Fruit fly (Drosophila melanogaster) whole organism, prepupa: ENCODE measurements around the gene dpr14.

Experiments used
- CG10631 ChIP-seq: fragments of 200-800 bp; sonication (Bioruptor generic); optimal IDR thresholded peaks from 2 replicates; lab custom pipeline; 2016; ENCODE audit warnings: missing biosample characterization, missing genetic modification characterization
- CG10669 ChIP-seq: fragments of 200-800 bp; sonication (Bioruptor generic); optimal IDR thresholded peaks from 3 replicates; lab custom pipeline; 2018; ENCODE audit warnings: missing biosample characterization, mild to moderate bottlenecking, missing genetic modification characterization, moderate library complexity
- CG11294 ChIP-seq: fragments of 200-800 bp; sonication (Bioruptor generic); IDR thresholded peaks from 2 replicates; pipeline ENCODE4 v1.3.6; 2022; ENCODE audit warnings: missing biosample characterization, missing genetic modification characterization
- CG11762 ChIP-seq: fragments of 200-800 bp; sonication (Bioruptor generic); optimal IDR thresholded peaks from 3 replicates; lab custom pipeline; 2016; ENCODE audit warnings: missing biosample characterization, missing genetic modification characterization; ENCODE audit not compliant: insufficient read depth
- CG11902 ChIP-seq: fragments of 200-800 bp; sonication (Bioruptor generic); optimal IDR thresholded peaks from 3 replicates; lab custom pipeline; 2016; ENCODE audit warnings: missing biosample characterization, missing genetic modification characterization
- CG15336 ChIP-seq: fragments of 200-800 bp; sonication (Bioruptor generic); IDR thresholded peaks from 2 replicates; pipeline ENCODE4 v1.3.6; 2022; ENCODE audit warnings: missing biosample characterization, missing genetic modification characterization
- CG1621 ChIP-seq: fragments of 200-800 bp; sonication (Bioruptor generic); optimal IDR thresholded peaks from 3 replicates; lab custom pipeline; 2018; ENCODE audit warnings: missing biosample characterization, mild to moderate bottlenecking, missing genetic modification characterization
- CG3032 ChIP-seq: fragments of 200-800 bp; optimal IDR thresholded peaks from 2 replicates; lab custom pipeline; 2019; ENCODE audit warnings: missing biosample characterization, mild to moderate bottlenecking, missing genetic modification characterization, moderate library complexity
- CG31627 ChIP-seq: fragments of 200-800 bp; sonication (Bioruptor generic); optimal IDR thresholded peaks from 3 replicates; lab custom pipeline; 2016; ENCODE audit warnings: missing biosample characterization, missing genetic modification characterization
- CG32006 ChIP-seq: fragments of 200-800 bp; sonication (Bioruptor generic); optimal IDR thresholded peaks from 3 replicates; lab custom pipeline; 2017; ENCODE audit warnings: missing biosample characterization, mild to moderate bottlenecking, missing genetic modification characterization
- CG34406 ChIP-seq: fragments of 200-800 bp; sonication (Bioruptor generic); optimal IDR thresholded peaks from 3 replicates; lab custom pipeline; 2016; ENCODE audit warnings: missing biosample characterization, missing genetic modification characterization
- CG3919 ChIP-seq: fragments of 200-800 bp; sonication (Bioruptor generic); optimal IDR thresholded peaks from 3 replicates; lab custom pipeline; 2016; ENCODE audit warnings: missing biosample characterization, missing genetic modification characterization
- CG6163 ChIP-seq: fragments of 200-800 bp; sonication (Bioruptor generic); IDR thresholded peaks from 3 replicates; pipeline ENCODE4 v1.3.6; 2022; ENCODE audit warnings: missing biosample characterization, missing genetic modification characterization
- CG6276 ChIP-seq: fragments of 200-800 bp; sonication (Bioruptor generic); optimal IDR thresholded peaks from 2 replicates; lab custom pipeline; 2017; ENCODE audit warnings: missing biosample characterization, mild to moderate bottlenecking, missing genetic modification characterization
- CG6792 ChIP-seq: fragments of 200-800 bp; sonication (Bioruptor generic); optimal IDR thresholded peaks from 3 replicates; lab custom pipeline; 2016; ENCODE audit warnings: missing biosample characterization, missing genetic modification characterization
- CG6854 ChIP-seq: fragments of 200-800 bp; sonication (Bioruptor generic); optimal IDR thresholded peaks from 2 replicates; lab custom pipeline; 2017; ENCODE audit warnings: missing biosample characterization, mild to moderate bottlenecking, missing genetic modification characterization
- CG7368 ChIP-seq: fragments of 200-800 bp; sonication (Bioruptor generic); optimal IDR thresholded peaks from 3 replicates; lab custom pipeline; 2016; ENCODE audit warnings: missing biosample characterization, missing genetic modification characterization
- CG8119 ChIP-seq: fragments of 200-800 bp; sonication (Bioruptor generic); IDR thresholded peaks from 3 replicates; pipeline ENCODE4 v1.3.6; 2022; ENCODE audit warnings: missing biosample characterization, missing genetic modification characterization
- CG8319 ChIP-seq: fragments of 200-800 bp; sonication (Bioruptor generic); optimal IDR thresholded peaks from 3 replicates; lab custom pipeline; 2016; ENCODE audit warnings: missing biosample characterization, missing genetic modification characterization
- CG8632 ChIP-seq: fragments of 200-800 bp; sonication (Bioruptor generic); optimal IDR thresholded peaks from 3 replicates; lab custom pipeline; 2016; ENCODE audit warnings: missing biosample characterization, missing genetic modification characterization
- CG9139 ChIP-seq: fragments of 200-800 bp; sonication (Bioruptor generic); optimal IDR thresholded peaks from 3 replicates; lab custom pipeline; 2017; ENCODE audit warnings: missing biosample characterization, mild to moderate bottlenecking, missing genetic modification characterization
- Eip75B ChIP-seq: fragments of 200-800 bp; sonication (Bioruptor generic); optimal IDR thresholded peaks from 3 replicates; lab custom pipeline; 2016; ENCODE audit warnings: missing biosample characterization, missing genetic modification characterization
- Eip78C ChIP-seq: fragments of 200-800 bp; sonication (Bioruptor generic); peaks from one replicate; lab custom pipeline; 2016; ENCODE audit warnings: missing biosample characterization, missing genetic modification characterization
- Eip93F ChIP-seq: fragments of 200-800 bp; sonication (Bioruptor generic); optimal IDR thresholded peaks from 2 replicates; lab custom pipeline; 2016; ENCODE audit warnings: missing biosample characterization, mild to moderate bottlenecking, missing genetic modification characterization
- Ets21C ChIP-seq: fragments of 200-800 bp; sonication (Bioruptor generic); optimal IDR thresholded peaks from 3 replicates; lab custom pipeline; 2016; ENCODE audit warnings: missing biosample characterization, missing genetic modification characterization
- Ets96B ChIP-seq: fragments of 200-800 bp; optimal IDR thresholded peaks from 2 replicates; lab custom pipeline; 2019; ENCODE audit warnings: missing biosample characterization, mild to moderate bottlenecking, missing genetic modification characterization, moderate library complexity
- Gug ChIP-seq: fragments of 200-800 bp; sonication (Bioruptor generic); IDR thresholded peaks from 2 replicates; pipeline ENCODE4 v1.3.6; 2022; ENCODE audit warnings: missing biosample characterization, missing genetic modification characterization
- Hr38 ChIP-seq: sonication (Bioruptor generic); optimal IDR thresholded peaks from 2 replicates; lab custom pipeline; 2016; ENCODE audit warnings: missing biosample characterization, missing genetic modification characterization
- Hr39 ChIP-seq: fragments of 200-800 bp; sonication (Bioruptor generic); optimal IDR thresholded peaks from 2 replicates; lab custom pipeline; 2016; ENCODE audit warnings: missing biosample characterization, missing genetic modification characterization
- Lpt ChIP-seq: fragments of 200-800 bp; sonication (Bioruptor generic); optimal IDR thresholded peaks from 3 replicates; lab custom pipeline; 2016; ENCODE audit warnings: missing biosample characterization, missing genetic modification characterization
- Met ChIP-seq: fragments of 200-800 bp; sonication (Bioruptor generic); optimal IDR thresholded peaks from 3 replicates; lab custom pipeline; 2016; ENCODE audit warnings: missing biosample characterization, missing genetic modification characterization
- OdsH ChIP-seq: fragments of 200-800 bp; sonication (Bioruptor generic); optimal IDR thresholded peaks from 3 replicates; lab custom pipeline; 2016; ENCODE audit warnings: missing biosample characterization, missing genetic modification characterization
- Sox102F ChIP-seq: fragments of 200-800 bp; sonication (Bioruptor generic); optimal IDR thresholded peaks from 2 replicates; lab custom pipeline; 2016; ENCODE audit warnings: missing biosample characterization, mild to moderate bottlenecking, missing genetic modification characterization
- Sox14 ChIP-seq: fragments of 200-800 bp; sonication (Bioruptor generic); optimal IDR thresholded peaks from 3 replicates; lab custom pipeline; 2016; ENCODE audit warnings: missing biosample characterization, missing genetic modification characterization
- Sox15 ChIP-seq: fragments of 200-800 bp; sonication (Bioruptor generic); optimal IDR thresholded peaks from 3 replicates; lab custom pipeline; 2016; ENCODE audit warnings: missing biosample characterization, missing genetic modification characterization
- achi ChIP-seq: fragments of 200-800 bp; sonication (Bioruptor generic); optimal IDR thresholded peaks from 3 replicates; lab custom pipeline; 2016; ENCODE audit warnings: missing biosample characterization, missing genetic modification characterization
- acj6 ChIP-seq: fragments of 200-800 bp; sonication (Bioruptor generic); optimal IDR thresholded peaks from 3 replicates; lab custom pipeline; 2016; ENCODE audit warnings: missing biosample characterization, missing genetic modification characterization
- cyc ChIP-seq: fragments of 200-800 bp; sonication (Bioruptor generic); optimal IDR thresholded peaks from 3 replicates; lab custom pipeline; 2016; ENCODE audit warnings: missing biosample characterization, missing genetic modification characterization
- dac ChIP-seq: fragments of 200-800 bp; sonication (Bioruptor generic); optimal IDR thresholded peaks from 2 replicates; lab custom pipeline; 2017; ENCODE audit warnings: missing biosample characterization, mild to moderate bottlenecking, missing genetic modification characterization
- dsx ChIP-seq: fragments of 200-800 bp; optimal IDR thresholded peaks from 3 replicates; lab custom pipeline; 2019; ENCODE audit warnings: missing biosample characterization, mild to moderate bottlenecking, missing genetic modification characterization, moderate library complexity; ENCODE audit not compliant: poor library complexity, severe bottlenecking
- eg ChIP-seq: fragments of 200-800 bp; sonication (Bioruptor generic); IDR thresholded peaks from 3 replicates; pipeline ENCODE4 v1.3.6; 2022; ENCODE audit warnings: missing biosample characterization, missing genetic modification characterization
- esn ChIP-seq: fragments of 200-800 bp; sonication (Bioruptor generic); optimal IDR thresholded peaks from 2 replicates; lab custom pipeline; 2016; ENCODE audit warnings: missing biosample characterization, mild to moderate bottlenecking, missing genetic modification characterization, moderate library complexity
- fd59A ChIP-seq: fragments of 200-800 bp; sonication (Bioruptor generic); optimal IDR thresholded peaks from 2 replicates; lab custom pipeline; 2017; ENCODE audit warnings: missing biosample characterization, mild to moderate bottlenecking, missing genetic modification characterization, missing genetic modification reagents
- fd85E ChIP-seq: fragments of 200-800 bp; sonication (Bioruptor generic); optimal IDR thresholded peaks from 3 replicates; lab custom pipeline; 2016; ENCODE audit warnings: missing biosample characterization, missing genetic modification characterization
- fkh ChIP-seq: fragments of 200-800 bp; sonication (Bioruptor generic); optimal IDR thresholded peaks from 3 replicates; lab custom pipeline; 2017; ENCODE audit warnings: missing biosample characterization, mild to moderate bottlenecking, missing genetic modification characterization, moderate library complexity
- lz ChIP-seq: fragments of 200-800 bp; sonication (Bioruptor generic); optimal IDR thresholded peaks from 3 replicates; lab custom pipeline; 2016; ENCODE audit warnings: missing biosample characterization, missing genetic modification characterization
- pdm3 ChIP-seq: fragments of 200-800 bp; sonication (Bioruptor generic); optimal IDR thresholded peaks from 3 replicates; lab custom pipeline; 2016; ENCODE audit warnings: missing biosample characterization, missing genetic modification characterization
- spab ChIP-seq: fragments of 200-800 bp; sonication (Bioruptor generic); optimal IDR thresholded peaks from 2 replicates; lab custom pipeline; 2017; ENCODE audit warnings: missing biosample characterization, mild to moderate bottlenecking, missing genetic modification characterization, missing genetic modification reagents
- svp ChIP-seq: fragments of 200-800 bp; sonication (Bioruptor generic); peaks from one replicate; lab custom pipeline; 2016; ENCODE audit warnings: missing biosample characterization, missing genetic modification characterization
- topi ChIP-seq: fragments of 200-800 bp; sonication (Bioruptor generic); optimal IDR thresholded peaks from 3 replicates; lab custom pipeline; 2016; ENCODE audit warnings: missing biosample characterization, missing genetic modification characterization
- vri ChIP-seq: fragments of 200-800 bp; sonication (Bioruptor generic); optimal IDR thresholded peaks from 3 replicates; lab custom pipeline; 2016; ENCODE audit warnings: missing biosample characterization, mild to moderate bottlenecking, missing genetic modification characterization

dpr14 gene

DNA sequence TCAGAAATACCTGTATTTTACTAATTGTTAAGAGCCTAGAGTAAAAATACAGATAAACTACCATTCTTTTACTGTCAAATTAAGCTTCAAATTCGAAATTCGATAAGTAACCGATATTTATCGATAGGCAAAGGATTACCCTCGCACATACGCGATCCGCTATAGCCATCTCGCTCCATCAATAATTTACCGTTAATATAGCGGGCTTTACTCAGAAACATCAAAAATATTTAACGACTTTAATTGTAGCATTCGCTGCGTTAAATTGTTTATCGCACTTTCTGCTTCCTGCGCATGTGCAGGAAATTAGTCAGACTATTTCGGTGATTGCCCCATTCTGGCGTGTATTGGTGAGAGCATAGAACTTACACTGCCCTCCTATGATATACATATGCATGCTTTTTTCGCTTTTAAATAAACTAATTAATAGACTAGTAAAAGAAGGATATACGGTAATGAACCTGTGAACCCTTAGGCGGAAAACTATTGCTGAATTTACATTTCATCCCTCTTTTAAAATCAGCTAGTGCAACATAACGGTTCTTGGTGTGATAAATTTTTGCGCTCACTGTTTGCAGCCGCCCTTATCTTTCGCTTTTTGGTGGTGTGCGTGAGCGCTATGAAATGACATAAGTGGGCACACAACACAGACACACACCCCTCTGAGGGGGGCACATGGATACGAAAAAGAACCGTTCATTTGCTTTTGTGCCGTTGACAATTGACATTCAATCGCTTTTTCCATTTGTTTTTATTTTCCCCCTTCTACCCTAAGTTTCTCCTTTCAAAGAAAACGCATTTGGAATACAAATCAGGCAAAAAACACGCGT lies at the start of gene dpr14, which contains the start of gene spidey:
TSS of gene dpr14 (minus strand) at position 48 of the 830 bp plus-strand sequence.
TSS of gene spidey (plus strand) at position 693 of the 830 bp plus-strand sequence.
- TF ChIP-seq Sox15 (GFP tag; lab: Kevin White, UChicago) (peak; percentile 46), Sox14 (GFP tag; lab: Kevin White, UChicago) (peak; percentile 84), achi (peak; percentile 75), CG8632 (GFP tag; lab: Kevin White, UChicago) (peak; percentile 66), CG11762 (GFP tag; lab: Kevin White, UChicago) (peak; percentile 76), Sox102F (peak; percentile 83), CG8119 (GFP tag; lab: Robert Waterston, UW) (peak; percentile 85), CG9139 (GFP tag; lab: Kevin White, UChicago) (peak; percentile 60), Hr38 (GFP tag; lab: Kevin White, UChicago) (no peak), Ets96B (peak; percentile 79), CG6276 (GFP tag; lab: Kevin White, UChicago) (peak; percentile 81), CG8319 (GFP tag; lab: Kevin White, UChicago) (peak; percentile 53), spab (GFP tag; lab: Kevin White, UChicago) (peak; percentile 65), topi (GFP tag; lab: Kevin White, UChicago) (peak; percentile 83), CG3032 (tag; lab: Kevin White, UChicago) (peak; percentile 70), fd85E (GFP tag; lab: Kevin White, UChicago) (peak; percentile 21), esn (peak; percentile 77), CG15336 (GFP tag; lab: Robert Waterston, UW) (peak; percentile 85), fkh (GFP tag; lab: Kevin White, UChicago) (peak; percentile 66), CG6792 (GFP tag; lab: Kevin White, UChicago) (peak; percentile 70), acj6 (GFP tag; lab: Kevin White, UChicago) (peak; percentile 75), CG34406 (GFP tag; lab: Kevin White, UChicago) (peak; percentile 73), CG31627 (GFP tag; lab: Kevin White, UChicago) (peak; percentile 84), Eip78C (GFP tag; lab: Kevin White, UChicago) (peak; percentile 96), vri (GFP tag; lab: Kevin White, UChicago) (peak; percentile 99), CG7368 (GFP tag; lab: Kevin White, UChicago) (peak; percentile 66), pdm3 (GFP tag; lab: Kevin White, UChicago) (peak; percentile 86), Eip93F (GFP tag; lab: Kevin White, UChicago) (peak; percentile 17), CG11902 (GFP tag; lab: Kevin White, UChicago) (peak; percentile 37), svp (peak; percentile 90), CG32006 (peak; percentile 84), CG10631 (GFP tag; lab: Kevin White, UChicago) (peak; percentile 76), dsx (GFP tag; lab: Kevin White, UChicago) (peak; percentile 75), fd59A (GFP tag; lab: Kevin White, UChicago) (peak; percentile 65), OdsH (GFP tag; lab: Kevin White, UChicago) (peak; percentile 80), dac (GFP tag; lab: Kevin White, UChicago) (peak; percentile 76), Ets21C (GFP tag; lab: Kevin White, UChicago) (peak; percentile 70), cyc (GFP tag; lab: Kevin White, UChicago) (peak; percentile 79), Lpt (GFP tag; lab: Kevin White, UChicago) (peak; percentile 79), CG6163 (GFP tag; lab: Robert Waterston, UW) (peak; percentile 85), CG1621 (tag; lab: Kevin White, UChicago) (peak; percentile 76), CG11294 (GFP tag; lab: Robert Waterston, UW) (peak; percentile 75), lz (GFP tag; lab: Kevin White, UChicago) (peak; percentile 82), CG10669 (GFP tag; lab: Kevin White, UChicago) (peak; percentile 75), Gug (GFP tag; lab: Robert Waterston, UW) (peak; percentile 81), CG3919 (GFP tag; lab: Kevin White, UChicago) (peak; percentile 78), CG6854 (peak; percentile 63), Eip75B (GFP tag; lab: Kevin White, UChicago) (peak; percentile 84), eg (GFP tag; lab: Robert Waterston, UW) (peak; percentile 88), Hr39 (GFP tag; lab: Kevin White, UChicago) (peak; percentile 79), Met (GFP tag; lab: Kevin White, UChicago) (peak; percentile 88)
